Fruit fly (Drosophila melanogaster) whole organism, wandering third instar larva: ENCODE measurements around the gene CG44005.

Experiments used
- Abd-B ChIP-seq: fragments of >200 bp; optimal IDR thresholded peaks from 2 replicates; lab custom pipeline; 2017; ENCODE audit warnings: missing biosample characterization, missing genetic modification characterization
- Hr78 ChIP-seq: fragments of >200 bp; optimal IDR thresholded peaks from 2 replicates; lab custom pipeline; 2017; ENCODE audit warnings: missing biosample characterization, missing genetic modification characterization
- Rel ChIP-seq, 2 experiments: fragments of 200-800 bp; sonication (Bioruptor generic) in 1 of 2; optimal IDR thresholded peaks; 2 replicates in 1 of 2; 3 replicates in 1 of 2; lab custom pipeline; 2016 to 2019; ENCODE audit warnings: mild to moderate bottlenecking in 2 of 2, missing biosample characterization in 2 of 2, missing genetic modification characterization in 2 of 2, moderate library complexity in 1 of 2
- dsf ChIP-seq: sonication (Bioruptor generic); optimal IDR thresholded peaks from 2 replicates; lab custom pipeline; 2016; ENCODE audit warnings: missing biosample characterization, missing genetic modification characterization, borderline replicate concordance
- h ChIP-seq: fragments of 200-800 bp; sonication (Bioruptor generic); optimal IDR thresholded peaks from 3 replicates; lab custom pipeline; 2016; ENCODE audit warnings: missing biosample characterization, mild to moderate bottlenecking, missing genetic modification characterization
- lola ChIP-seq: fragments of >200 bp; optimal IDR thresholded peaks from 2 replicates; lab custom pipeline; 2017; ENCODE audit warnings: missing biosample characterization, missing genetic modification characterization
- psq ChIP-seq: fragments of 200-800 bp; sonication (Bioruptor generic); optimal IDR thresholded peaks from 3 replicates; lab custom pipeline; 2017; ENCODE audit warnings: missing biosample characterization, mild to moderate bottlenecking, missing genetic modification characterization, moderate library complexity

dm6 chr3L:18061713-18062365, 10.1 kb downstream of the CG44005 start:
- no peak for TF ChIP-seq dsf (GFP tag; lab: Kevin White, UChicago)
- peak; percentile 15 for TF ChIP-seq h (GFP tag; lab: Kevin White, UChicago)
- no peak for TF ChIP-seq Abd-B (GFP tag; lab: Kevin White, UChicago)
- TF ChIP-seq psq (GFP tag; lab: Kevin White, UChicago): peak; percentile 83
- TF ChIP-seq Hr78: no peak
- TF ChIP-seq Rel (GFP tag; optimal IDR thresholded peaks at IDR 0.05; lab: Kevin White, UChicago): no peak
- peak; percentile 9 for TF ChIP-seq Rel (tag; optimal IDR thresholded peaks at IDR 0.05; lab: Kevin White, UChicago)
- no peak for TF ChIP-seq lola (GFP tag; lab: Kevin White, UChicago)
